Worm (Caenorhabditis elegans): Measurements from ENCODE around the gene Y60C6A.3.
"Not testable (repeated sequence)": the region's sequence is repeated elsewhere in the genome, so short reads cannot be mapped to it uniquely, and the experiment has no call there.

Y60C6A.3 gene

ce11 chrV:4755308-4756029 is 30.1 kb upstream of the Y60C6A.3 start, which contains the start of gene pgl-3 (continued):
- no peak for TF ChIP-seq C08G9.2 (tag; optimal IDR thresholded peaks at IDR 0.05)

- TF ChIP-seq pag-3 (tag; optimal IDR thresholded peaks at IDR 0.05; ENCODE audit: borderline replicate concordance): no peak
- TF ChIP-seq nhr-11 (tag; optimal IDR thresholded peaks at IDR 0.05): no peak
- TF ChIP-seq pqm-1 (tag; optimal IDR thresholded peaks at IDR 0.05): no peak
- TF ChIP-seq ceh-34 (tag; optimal IDR thresholded peaks at IDR 0.05): no peak
- TF ChIP-seq pax-1 (tag; optimal IDR thresholded peaks at IDR 0.05): no peak
- TF ChIP-seq ceh-18 (tag; optimal IDR thresholded peaks at IDR 0.05): no peak
- no peak for TF ChIP-seq ceh-22 (tag; optimal IDR thresholded peaks at IDR 0.05)
- TF ChIP-seq zip-5 (tag; optimal IDR thresholded peaks at IDR 0.05): no peak
- no peak for TF ChIP-seq ttx-3 (tag; optimal IDR thresholded peaks at IDR 0.05)
- no peak for TF ChIP-seq ahr-1 (tag; optimal IDR thresholded peaks at IDR 0.05)
- TF ChIP-seq hlh-6 (tag; optimal IDR thresholded peaks at IDR 0.05): no peak
- TF ChIP-seq ceh-6 (GFP tag; optimal IDR thresholded peaks at IDR 0.05): no peak
These were observed 27.6 kb upstream of the Y60C6A.3 start for ce11 chrV:4758019-4758418.

- TF ChIP-seq fax-1 (tag; optimal IDR thresholded peaks at IDR 0.05): no peak
- TF ChIP-seq hlh-8 (tag; optimal IDR thresholded peaks at IDR 0.05): no peak
- TF ChIP-seq pros-1 (tag; optimal IDR thresholded peaks at IDR 0.05): no peak
- no peak for TF ChIP-seq ceh-19 (GFP tag; optimal IDR thresholded peaks at IDR 0.05)
- no peak for TF ChIP-seq gmeb-2 (tag; optimal IDR thresholded peaks at IDR 0.05)
- TF ChIP-seq ref-2 (tag; optimal IDR thresholded peaks at IDR 0.05): no peak
- no peak for TF ChIP-seq madf-2 (tag; optimal IDR thresholded peaks at IDR 0.05)
- no peak for TF ChIP-seq ceh-34 (tag; optimal IDR thresholded peaks at IDR 0.05)
- TF ChIP-seq syd-9 (tag; optimal IDR thresholded peaks at IDR 0.05): no peak
- no peak for TF ChIP-seq npax-4 (tag; optimal IDR thresholded peaks at IDR 0.05)
- TF ChIP-seq C38D4.7 (GFP tag; optimal IDR thresholded peaks at IDR 0.05): no peak
- TF ChIP-seq hlh-15 (tag; optimal IDR thresholded peaks at IDR 0.05): no peak
These were observed 27.1 kb upstream of the Y60C6A.3 start for ce11 chrV:4758540-4758939.

ce11 chrV:4760674-4761073 is 24.9 kb upstream of the Y60C6A.3 start, which contains the start of gene bgnt-1.4:
bgnt-1.4 (plus strand) TSS chrV:4760974.
- TF ChIP-seq ceh-9 (tag; optimal IDR thresholded peaks at IDR 0.05); hlh-30 (tag; optimal IDR thresholded peaks at IDR 0.05; ENCODE audit: insufficient read depth); ceh-18 (tag; optimal IDR thresholded peaks at IDR 0.05): not testable (repeated sequence)

- TF ChIP-seq zip-5 (tag; optimal IDR thresholded peaks at IDR 0.05): no peak
- no peak for TF ChIP-seq che-1 (tag; optimal IDR thresholded peaks at IDR 0.05)
- no peak for TF ChIP-seq lim-6 (tag; optimal IDR thresholded peaks at IDR 0.05)
- no peak for TF ChIP-seq ahr-1 (tag; optimal IDR thresholded peaks at IDR 0.05)
- no peak for TF ChIP-seq hlh-8 (tag; optimal IDR thresholded peaks at IDR 0.05)
- TF ChIP-seq ztf-16 (tag; optimal IDR thresholded peaks at IDR 0.05): no peak
- TF ChIP-seq ceh-19 (GFP tag; optimal IDR thresholded peaks at IDR 0.05): no peak
- no peak for TF ChIP-seq elt-4 (tag; optimal IDR thresholded peaks at IDR 0.05)
- TF ChIP-seq fkh-6 (tag; optimal IDR thresholded peaks at IDR 0.05): no peak
- no peak for TF ChIP-seq pax-1 (tag; optimal IDR thresholded peaks at IDR 0.05)
- TF ChIP-seq pros-1 (tag; optimal IDR thresholded peaks at IDR 0.05): no peak
- no peak for TF ChIP-seq ceh-45 (GFP tag; IDR thresholded peaks at IDR 0.05)
- no peak for TF ChIP-seq ceh-14 (tag; optimal IDR thresholded peaks at IDR 0.05)
- TF ChIP-seq unc-55 (GFP tag; optimal IDR thresholded peaks at IDR 0.05): no peak
- TF ChIP-seq hlh-6 (tag; optimal IDR thresholded peaks at IDR 0.05): no peak
- no peak for TF ChIP-seq nhr-11 (tag; optimal IDR thresholded peaks at IDR 0.05)
These were observed 19.1 kb upstream of the Y60C6A.3 start, which contains the start of gene C18G1.8 for ce11 chrV:4766501-4766900. C18G1.8 (minus strand) TSS chrV:4766601.
